Worm (Caenorhabditis elegans) whole organism, L4/young adult: ENCODE data around the gene ptp-2.

Source experiments
- W03F9.2 ChIP-seq: fragments of 150-350 bp; optimal IDR thresholded peaks from 2 replicates; lab custom pipeline; 2014; ENCODE audit warnings: missing biosample characterization, missing genetic modification characterization
- dao-5 ChIP-seq: sonication (generic microtip); optimal IDR thresholded peaks from 2 replicates; lab custom pipeline; 2016; ENCODE audit warnings: missing genotype, missing genetic modification characterization, moderate library complexity, missing compliant biosample characterization
- him-1 ChIP-seq: sonication (generic microtip); optimal IDR thresholded peaks from 2 replicates; lab custom pipeline; 2016; ENCODE audit warnings: missing genotype, missing genetic modification reagents, missing genetic modification characterization, missing compliant biosample characterization

ce11 chrII:5871508-5871907 is 46.9 kb upstream of the ptp-2 start:
- TF ChIP-seq dao-5 (tag; lab: Kevin White, UChicago) (no peak), him-1 (tag; lab: Kevin White, UChicago) (no peak), W03F9.2 (tag; lab: Kevin White, UChicago) (no peak)
